Worm (Caenorhabditis elegans): ENCODE data around the gene cank-26.

Gene cank-26

ce11 chrII:3935098-3935497, 39.8 kb downstream of the cank-26 start:
- TF ChIP-seq mes-2 (tag; optimal IDR thresholded peaks at IDR 0.05; ENCODE audit: poor library complexity, severe bottlenecking), result no peak
- TF ChIP-seq mdt-29 (GFP tag; IDR thresholded peaks at IDR 0.05), result no peak
- no peak for TF ChIP-seq mdl-1 (tag; optimal IDR thresholded peaks at IDR 0.05)
- no peak for TF ChIP-seq zip-2 (tag; optimal IDR thresholded peaks at IDR 0.05)
- no peak for TF ChIP-seq arid-1 (GFP tag; conservative IDR thresholded peaks at IDR 0.05)
- TF ChIP-seq cey-2 (tag; optimal IDR thresholded peaks at IDR 0.05; ENCODE audit: borderline replicate concordance, insufficient read depth), result no peak
- no peak for TF ChIP-seq F37D6.2 (tag; optimal IDR thresholded peaks at IDR 0.05)
- TF ChIP-seq F26F4.8 (GFP tag; conservative IDR thresholded peaks at IDR 0.05), result no peak
- TF ChIP-seq hlh-30 (tag; optimal IDR thresholded peaks at IDR 0.05; ENCODE audit: insufficient read depth), result no peak
- no peak; the same call in 1 of the 2 replicates for TF ChIP-seq Y48G9A.11 (GFP tag; IDR thresholded peaks at IDR 0.05)
- no peak for TF ChIP-seq ceh-32 (tag; optimal IDR thresholded peaks at IDR 0.05; ENCODE audit: poor library complexity)
- no peak for TF ChIP-seq lir-3 (tag; optimal IDR thresholded peaks at IDR 0.05)
- TF ChIP-seq zip-11 (GFP tag; IDR thresholded peaks at IDR 0.05), result no peak
- TF ChIP-seq lin-13 (GFP tag; optimal IDR thresholded peaks at IDR 0.05), result no peak
- TF ChIP-seq zag-1 (tag; optimal IDR thresholded peaks at IDR 0.05), result no peak
- no peak for TF ChIP-seq mxl-2 (GFP tag; conservative IDR thresholded peaks at IDR 0.05)
- no peak for TF ChIP-seq snpc-4 (tag; optimal IDR thresholded peaks at IDR 0.05)
- TF ChIP-seq ztf-7 (tag; optimal IDR thresholded peaks at IDR 0.05), result no peak
- no peak for TF ChIP-seq nhr-25 (tag; optimal IDR thresholded peaks at IDR 0.05; ENCODE audit: borderline replicate concordance, insufficient read depth)
- TF ChIP-seq lin-39 (tag; optimal IDR thresholded peaks at IDR 0.05), result no peak

- no peak for TF ChIP-seq duxl-1 (tag; optimal IDR thresholded peaks at IDR 0.05; ENCODE audit: poor library complexity)
- no peak for TF ChIP-seq vab-7 (GFP tag; IDR thresholded peaks at IDR 0.05)
- no peak for TF ChIP-seq lim-7 (GFP tag; IDR thresholded peaks at IDR 0.05)
- TF ChIP-seq set-16 (GFP tag; IDR thresholded peaks at IDR 0.05), result no peak
- TF ChIP-seq F49E8.2 (tag; optimal IDR thresholded peaks at IDR 0.05; ENCODE audit: borderline replicate concordance), result no peak
- TF ChIP-seq lsy-2 (tag; optimal IDR thresholded peaks at IDR 0.05), result no peak
- TF ChIP-seq lin-39 (tag; optimal IDR thresholded peaks at IDR 0.05), result no peak
- TF ChIP-seq daf-12 (tag; optimal IDR thresholded peaks at IDR 0.05), result no peak
- TF ChIP-seq daf-19 (GFP tag; conservative IDR thresholded peaks at IDR 0.05), result no peak
- TF ChIP-seq gei-8 (GFP tag; optimal IDR thresholded peaks at IDR 0.05), result no peak
- TF ChIP-seq nhr-42 (GFP tag; IDR thresholded peaks at IDR 0.05), result no peak
- no peak for TF ChIP-seq nhr-77 (tag; optimal IDR thresholded peaks at IDR 0.05)
- no peak for TF ChIP-seq nhr-102 (tag; optimal IDR thresholded peaks at IDR 0.05)
- TF ChIP-seq ztf-11 (tag; optimal IDR thresholded peaks at IDR 0.05), result no peak
- TF ChIP-seq zag-1 (tag; optimal IDR thresholded peaks at IDR 0.05), result no peak
- no peak for TF ChIP-seq daf-16 (GFP tag; optimal IDR thresholded peaks at IDR 0.05)
- TF ChIP-seq daf-16 (tag; optimal IDR thresholded peaks at IDR 0.05), result no peak
- TF ChIP-seq zfp-3 (GFP tag; conservative IDR thresholded peaks at IDR 0.05), result no peak
- no peak for TF ChIP-seq skn-1 (tag; optimal IDR thresholded peaks at IDR 0.05)
- no peak for TF ChIP-seq ceh-28 (tag; optimal IDR thresholded peaks at IDR 0.05)
Measured at ce11 chrII:3934085-3934484, 40.8 kb downstream of the cank-26 start, which contains the start of gene Y14H12B.1. TSS of gene Y14H12B.1 (plus strand) at chrII:3934447.

ce11 chrII:3933640-3934039, 41.2 kb downstream of the cank-26 start, which contains the start of gene Y14H12B.2:
TSS of gene Y14H12B.2 (minus strand) at chrII:3933740.
- TF ChIP-seq egl-27 (tag; optimal IDR thresholded peaks at IDR 0.05) (no peak), nhr-48 (tag; optimal IDR thresholded peaks at IDR 0.05) (no peak), daf-8 (GFP tag; IDR thresholded peaks at IDR 0.05) (no peak), nhr-25 (tag; optimal IDR thresholded peaks at IDR 0.05; ENCODE audit: borderline replicate concordance, insufficient read depth) (no peak), nhr-111 (GFP tag; optimal IDR thresholded peaks at IDR 0.05) (no peak), ceh-20 (GFP tag; IDR thresholded peaks at IDR 0.05) (no peak), spr-3 (GFP tag; optimal IDR thresholded peaks at IDR 0.05) (no peak), snpc-1.2 (GFP tag; IDR thresholded peaks at IDR 0.05) (no peak), daf-16 (GFP tag; optimal IDR thresholded peaks at IDR 0.05) (no peak), daf-16 (tag; optimal IDR thresholded peaks at IDR 0.05) (no peak)

Data from whole organism, L4 larva.